Fruit fly (Drosophila melanogaster) S2 (cell line): ENCODE measurements around the gene atms.

Experiments used
- CG8478 ChIP-seq: fragments of >200 bp; optimal IDR thresholded peaks from 2 replicates; lab custom pipeline; 2018
- CTCF ChIP-seq, 2 experiments: fragments of >200 bp; optimal IDR thresholded peaks; 2 replicates each; lab custom pipeline; 2018

DNA sequence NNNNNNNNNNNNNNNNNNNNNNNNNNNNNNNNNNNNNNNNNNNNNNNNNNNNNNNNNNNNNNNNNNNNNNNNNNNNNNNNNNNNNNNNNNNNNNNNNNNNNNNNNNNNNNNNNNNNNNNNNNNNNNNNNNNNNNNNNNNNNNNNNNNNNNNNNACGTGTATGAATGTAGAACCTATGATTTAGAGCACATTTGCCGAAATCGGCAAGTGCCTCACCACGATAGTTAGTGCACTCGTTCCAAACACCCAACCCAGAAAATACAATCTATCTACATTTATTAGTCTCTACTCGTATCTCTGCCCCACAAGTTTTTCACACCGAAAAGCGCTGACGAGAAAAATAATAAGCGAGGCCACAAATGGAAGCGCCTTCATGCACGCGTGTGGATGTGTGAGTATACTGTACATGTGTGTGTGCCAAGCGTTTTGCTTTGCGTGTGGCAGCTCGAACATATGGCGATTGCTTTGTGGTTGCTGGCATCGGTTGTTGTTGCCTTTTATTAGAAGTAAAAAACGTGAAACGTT is 54.4 kb downstream of the atms start:
- TF ChIP-seq CG8478, result no peak
- no peak for TF ChIP-seq CTCF (optimal IDR thresholded peaks at IDR 0.05; lab: Kevin White, UChicago)
